Fruit fly (Drosophila melanogaster) whole organism, prepupa: ENCODE measurements around the gene esg.

Source experiments
- CG6276 ChIP-seq: fragments of 200-800 bp; sonication (Bioruptor generic); optimal IDR thresholded peaks from 2 replicates; lab custom pipeline; 2017; ENCODE audit warnings: missing biosample characterization, mild to moderate bottlenecking, missing genetic modification characterization
- CG7368 ChIP-seq: fragments of 200-800 bp; sonication (Bioruptor generic); optimal IDR thresholded peaks from 3 replicates; lab custom pipeline; 2016; ENCODE audit warnings: missing biosample characterization, missing genetic modification characterization
- CG8319 ChIP-seq: fragments of 200-800 bp; sonication (Bioruptor generic); optimal IDR thresholded peaks from 3 replicates; lab custom pipeline; 2016; ENCODE audit warnings: missing biosample characterization, missing genetic modification characterization
- Ets21C ChIP-seq: fragments of 200-800 bp; sonication (Bioruptor generic); optimal IDR thresholded peaks from 3 replicates; lab custom pipeline; 2016; ENCODE audit warnings: missing biosample characterization, missing genetic modification characterization
- Hr38 ChIP-seq: sonication (Bioruptor generic); optimal IDR thresholded peaks from 2 replicates; lab custom pipeline; 2016; ENCODE audit warnings: missing biosample characterization, missing genetic modification characterization
- Hr39 ChIP-seq: fragments of 200-800 bp; sonication (Bioruptor generic); optimal IDR thresholded peaks from 2 replicates; lab custom pipeline; 2016; ENCODE audit warnings: missing biosample characterization, missing genetic modification characterization
- OdsH ChIP-seq: fragments of 200-800 bp; sonication (Bioruptor generic); optimal IDR thresholded peaks from 3 replicates; lab custom pipeline; 2016; ENCODE audit warnings: missing biosample characterization, missing genetic modification characterization
- Sox14 ChIP-seq: fragments of 200-800 bp; sonication (Bioruptor generic); optimal IDR thresholded peaks from 3 replicates; lab custom pipeline; 2016; ENCODE audit warnings: missing biosample characterization, missing genetic modification characterization
- eg ChIP-seq: fragments of 200-800 bp; sonication (Bioruptor generic); IDR thresholded peaks from 3 replicates; pipeline ENCODE4 v1.3.6; 2022; ENCODE audit warnings: missing biosample characterization, missing genetic modification characterization
- esn ChIP-seq: fragments of 200-800 bp; sonication (Bioruptor generic); optimal IDR thresholded peaks from 2 replicates; lab custom pipeline; 2016; ENCODE audit warnings: missing biosample characterization, mild to moderate bottlenecking, missing genetic modification characterization, moderate library complexity

dm6 chr2L:15333602-15334080 lies at the start of gene esg:
- no peak for TF ChIP-seq CG7368 (GFP tag; lab: Kevin White, UChicago)
- no peak for TF ChIP-seq Ets21C (GFP tag; lab: Kevin White, UChicago)
- TF ChIP-seq Hr38 (GFP tag; lab: Kevin White, UChicago): no peak
- TF ChIP-seq esn: no peak
- TF ChIP-seq Hr39 (GFP tag; lab: Kevin White, UChicago): no peak
- no peak for TF ChIP-seq eg
- TF ChIP-seq CG6276 (GFP tag; lab: Kevin White, UChicago): no peak
- TF ChIP-seq Sox14 (GFP tag; lab: Kevin White, UChicago): no peak
- no peak for TF ChIP-seq CG8319
- TF ChIP-seq OdsH (GFP tag; lab: Kevin White, UChicago): no peak
